Worm (Caenorhabditis elegans) whole organism, L3 larva: Measurements from ENCODE around the gene ppk-2.

Experiments
- aly-2 ChIP-seq: fragments of 150-350 bp; optimal IDR thresholded peaks from 2 replicates; lab custom pipeline; 2014; ENCODE audit warnings: missing biosample characterization, missing genetic modification characterization
- ceh-9 ChIP-seq: sonication (generic microtip); optimal IDR thresholded peaks from 2 replicates; lab custom pipeline; 2018; ENCODE audit warnings: missing biosample characterization, missing genetic modification characterization
- elt-2 ChIP-seq: sonication (generic microtip); optimal IDR thresholded peaks from 2 replicates; lab custom pipeline; 2016; ENCODE audit warnings: missing genetic modification reagents, mild to moderate bottlenecking, missing genetic modification characterization, missing compliant biosample characterization
- fos-1 ChIP-seq: fragments of 150-350 bp; optimal IDR thresholded peaks from 2 replicates; lab custom pipeline; 2014; ENCODE audit warnings: missing biosample characterization, missing genetic modification characterization
- jun-1 ChIP-seq: fragments of 150-350 bp; optimal IDR thresholded peaks from 2 replicates; lab custom pipeline; 2014; ENCODE audit warnings: missing biosample characterization, missing genetic modification reagents, missing genetic modification characterization
- mml-1 ChIP-seq: fragments of 150-350 bp; sonication (generic microtip); optimal IDR thresholded peaks from 3 replicates; lab custom pipeline; 2014; ENCODE audit warnings: missing biosample characterization, missing genetic modification characterization
- nhr-237 ChIP-seq: fragments of 150-350 bp; optimal IDR thresholded peaks from 2 replicates; lab custom pipeline; 2014; ENCODE audit warnings: missing biosample characterization, missing genetic modification characterization
- nhr-77 ChIP-seq: fragments of 150-350 bp; optimal IDR thresholded peaks from 2 replicates; lab custom pipeline; 2014; ENCODE audit warnings: missing biosample characterization, missing genetic modification characterization
- pha-4 ChIP-seq: fragments of 150-350 bp; optimal IDR thresholded peaks from 2 replicates; lab custom pipeline; 2014; ENCODE audit warnings: missing biosample characterization, missing genetic modification reagents, missing genetic modification characterization
- pqm-1 ChIP-seq: fragments of 150-350 bp; optimal IDR thresholded peaks from 2 replicates; lab custom pipeline; 2017; ENCODE audit warnings: missing biosample characterization, missing genetic modification characterization, inconsistent platforms
- skn-1 ChIP-seq: fragments of 150-350 bp; optimal IDR thresholded peaks from 2 replicates; lab custom pipeline; 2014; ENCODE audit warnings: missing biosample characterization, missing genetic modification characterization
- snpc-4 ChIP-seq: fragments of 150-350 bp; optimal IDR thresholded peaks from 2 replicates; lab custom pipeline; 2014; ENCODE audit warnings: missing biosample characterization, missing genetic modification characterization
- zag-1 ChIP-seq: fragments of 150-350 bp; optimal IDR thresholded peaks from 2 replicates; lab custom pipeline; 2014; ENCODE audit warnings: missing biosample characterization, missing genetic modification characterization

DNA sequence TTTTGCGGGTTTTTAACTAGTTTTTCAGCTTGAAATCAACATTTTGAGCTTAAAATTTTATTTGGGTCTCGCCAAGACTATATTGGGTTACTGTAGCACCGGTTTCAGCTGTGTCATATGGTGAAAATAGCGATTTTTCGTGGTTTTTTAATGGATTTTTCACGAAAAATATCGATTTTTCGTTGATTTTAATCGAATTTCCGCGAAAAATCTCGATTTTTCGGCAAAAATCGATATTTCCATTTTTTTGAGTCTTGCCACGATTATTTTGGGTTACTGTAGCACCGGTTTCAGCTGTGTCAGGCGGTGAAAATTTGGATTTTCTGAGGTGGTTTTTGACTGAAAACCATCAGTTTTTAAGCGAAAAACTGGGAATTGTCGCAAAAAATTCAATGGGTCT, 13.2 kb downstream of the ppk-2 start:
- TF ChIP-seq nhr-237 (tag; lab: Kevin White, UChicago) (no peak), snpc-4 (tag; lab: Kevin White, UChicago) (no peak), elt-2 (tag; lab: Kevin White, UChicago) (no peak), zag-1 (tag; lab: Kevin White, UChicago) (no peak), skn-1 (tag; lab: Kevin White, UChicago) (no peak), pqm-1 (tag; lab: Kevin White, UChicago) (no peak), ceh-9 (tag; lab: Kevin White, UChicago) (no peak), jun-1 (no peak), mml-1 (tag; lab: Kevin White, UChicago) (no peak), nhr-77 (tag; lab: Kevin White, UChicago) (no peak), aly-2 (tag; lab: Kevin White, UChicago) (no peak), fos-1 (no peak), pha-4 (tag; lab: Kevin White, UChicago) (no peak)
